Fruit fly (Drosophila melanogaster) whole organism, embryonic: ENCODE results near the gene HIPP1.

ENCODE experiments used
- Atf6 ChIP-seq: fragments of 200-800 bp; sonication (Bioruptor generic); IDR thresholded peaks from 2 replicates; pipeline ENCODE4 v1.3.6; 2022; ENCODE audit warnings: missing biosample characterization, missing genetic modification characterization
- B-H1 ChIP-seq: fragments of 200-800 bp; sonication (Bioruptor generic); IDR thresholded peaks from 3 replicates; pipeline ENCODE4 v1.3.6; 2022; ENCODE audit warnings: missing biosample characterization, missing genetic modification characterization
- BtbVII ChIP-seq: fragments of 200-800 bp; sonication (Bioruptor generic); optimal IDR thresholded peaks from 3 replicates; lab custom pipeline; 2017; ENCODE audit warnings: missing biosample characterization, mild to moderate bottlenecking, missing genetic modification characterization
- CG10267 ChIP-seq: fragments of 200-800 bp; sonication (Bioruptor generic); optimal IDR thresholded peaks from 2 replicates; lab custom pipeline; 2018; ENCODE audit warnings: missing biosample characterization, mild to moderate bottlenecking, missing genetic modification characterization, moderate library complexity
- CG10274 ChIP-seq: fragments of 200-800 bp; sonication (Bioruptor generic); optimal IDR thresholded peaks from 3 replicates; lab custom pipeline; 2017; ENCODE audit warnings: missing biosample characterization, mild to moderate bottlenecking, missing genetic modification characterization
- CG10654 ChIP-seq: fragments of 200-800 bp; sonication (Bioruptor generic); optimal IDR thresholded peaks from 2 replicates; lab custom pipeline; 2016; ENCODE audit warnings: missing biosample characterization, missing genetic modification characterization
- CG10979 ChIP-seq: fragments of 200-800 bp; sonication (Bioruptor generic); optimal IDR thresholded peaks from 2 replicates; lab custom pipeline; 2018; ENCODE audit warnings: missing biosample characterization, mild to moderate bottlenecking, missing genetic modification characterization, moderate library complexity
- CG11695 ChIP-seq: fragments of 200-800 bp; sonication (Bioruptor generic); IDR thresholded peaks from 3 replicates; pipeline ENCODE4 v1.3.6; 2022; ENCODE audit warnings: missing biosample characterization, missing genetic modification characterization
- CG12155 ChIP-seq: fragments of 200-800 bp; sonication (Bioruptor generic); optimal IDR thresholded peaks from 3 replicates; lab custom pipeline; 2016; ENCODE audit warnings: missing biosample characterization, missing genetic modification characterization
- CG13123 ChIP-seq: fragments of 200-800 bp; sonication (Bioruptor generic); optimal IDR thresholded peaks from 2 replicates; lab custom pipeline; 2016; ENCODE audit warnings: missing biosample characterization, missing genetic modification characterization
- CG15696 ChIP-seq: fragments of 200-800 bp; sonication (Bioruptor generic); optimal IDR thresholded peaks from 2 replicates; lab custom pipeline; 2019; ENCODE audit warnings: missing biosample characterization, mild to moderate bottlenecking, missing genetic modification characterization, moderate library complexity
- CG16815 ChIP-seq: fragments of 200-800 bp; sonication (Bioruptor generic); optimal IDR thresholded peaks from 3 replicates; lab custom pipeline; 2017; ENCODE audit warnings: missing biosample characterization, mild to moderate bottlenecking, missing genetic modification characterization
- CG2712 ChIP-seq: fragments of 200-800 bp; optimal IDR thresholded peaks from 3 replicates; lab custom pipeline; 2019; ENCODE audit warnings: missing biosample characterization, mild to moderate bottlenecking, missing genetic modification characterization, moderate library complexity
- CG30431 ChIP-seq: fragments of 200-800 bp; sonication (Bioruptor generic); optimal IDR thresholded peaks from 2 replicates; lab custom pipeline; 2017; ENCODE audit warnings: missing biosample characterization, missing genetic modification characterization
- CG3065 ChIP-seq: fragments of 200-800 bp; sonication (Bioruptor generic); optimal IDR thresholded peaks from 2 replicates; lab custom pipeline; 2016; ENCODE audit warnings: missing biosample characterization, missing genetic modification characterization
- CG31441 ChIP-seq: fragments of 200-800 bp; sonication (Bioruptor generic); IDR thresholded peaks from 2 replicates; pipeline ENCODE4 v1.3.6; 2022; ENCODE audit warnings: missing biosample characterization, missing genetic modification characterization
- CG32767 ChIP-seq: fragments of 200-800 bp; sonication (Bioruptor generic); IDR thresholded peaks from 2 replicates; pipeline ENCODE4 v1.3.6; 2022; ENCODE audit warnings: missing biosample characterization, missing genetic modification characterization
- CG4360 ChIP-seq: fragments of 200-800 bp; sonication (Bioruptor generic); IDR thresholded peaks from 2 replicates; pipeline ENCODE4 v1.3.6; 2022; ENCODE audit warnings: missing biosample characterization, missing genetic modification characterization
- CG7745 ChIP-seq: fragments of 200-800 bp; sonication (Bioruptor generic); optimal IDR thresholded peaks from 2 replicates; lab custom pipeline; 2018; ENCODE audit warnings: missing biosample characterization, mild to moderate bottlenecking, missing genetic modification characterization, moderate library complexity
- CG7786 ChIP-seq: fragments of 200-800 bp; sonication (Bioruptor generic); optimal IDR thresholded peaks from 2 replicates; lab custom pipeline; 2016; ENCODE audit warnings: missing biosample characterization, missing genetic modification characterization
- CG8388 ChIP-seq: fragments of 200-800 bp; sonication (Bioruptor generic); optimal IDR thresholded peaks from 2 replicates; lab custom pipeline; 2019; ENCODE audit warnings: missing biosample characterization, mild to moderate bottlenecking, missing genetic modification characterization, moderate library complexity
- Chrac-16 ChIP-seq: fragments of 200-800 bp; sonication (Bioruptor generic); optimal IDR thresholded peaks from 3 replicates; lab custom pipeline; 2016; ENCODE audit warnings: missing biosample characterization, missing genetic modification characterization
- CrebB ChIP-seq: fragments of 200-800 bp; sonication (Bioruptor generic); optimal IDR thresholded peaks from 3 replicates; lab custom pipeline; 2018; ENCODE audit warnings: missing biosample characterization, mild to moderate bottlenecking, missing genetic modification characterization
- Doc3 ChIP-seq: fragments of 200-800 bp; sonication (Bioruptor generic); IDR thresholded peaks from 3 replicates; pipeline ENCODE4 v1.3.6; 2022; ENCODE audit warnings: missing biosample characterization, missing genetic modification characterization; ENCODE audit not compliant: partially characterized antibody
- Gsc ChIP-seq: fragments of 200-800 bp; sonication (Bioruptor generic); IDR thresholded peaks from 2 replicates; pipeline ENCODE4 v1.3.6; 2022; ENCODE audit warnings: missing biosample characterization, missing genetic modification characterization
- Ssrp ChIP-seq: fragments of 200-800 bp; sonication (Bioruptor generic); optimal IDR thresholded peaks from 2 replicates; lab custom pipeline; 2018; ENCODE audit warnings: missing biosample characterization, mild to moderate bottlenecking, missing genetic modification characterization, moderate library complexity
- TFAM ChIP-seq: fragments of 200-800 bp; sonication (Bioruptor generic); optimal IDR thresholded peaks from 2 replicates; lab custom pipeline; 2017; ENCODE audit warnings: missing biosample characterization, missing genetic modification characterization, inconsistent platforms
- Taf1 ChIP-seq: fragments of 200-800 bp; sonication (Bioruptor generic); IDR thresholded peaks from 2 replicates; pipeline ENCODE4 v1.3.6; 2022; ENCODE audit warnings: missing biosample characterization, missing genetic modification characterization
- ato ChIP-seq: fragments of 200-800 bp; sonication (Bioruptor generic); IDR thresholded peaks from 2 replicates; pipeline ENCODE4 v1.3.6; 2022; ENCODE audit warnings: missing biosample characterization, missing genetic modification characterization; ENCODE audit not compliant: partially characterized antibody
- caup ChIP-seq: fragments of 200-800 bp; sonication (Bioruptor generic); optimal IDR thresholded peaks from 3 replicates; lab custom pipeline; 2017; ENCODE audit warnings: missing biosample characterization, mild to moderate bottlenecking, missing genetic modification characterization, moderate library complexity; ENCODE audit not compliant: severe bottlenecking
- cg ChIP-seq: fragments of 200-800 bp; sonication (Bioruptor generic); optimal IDR thresholded peaks from 3 replicates; lab custom pipeline; 2019; ENCODE audit warnings: missing biosample characterization, mild to moderate bottlenecking, missing genetic modification characterization, moderate library complexity
- da ChIP-seq: fragments of 200-800 bp; sonication (Bioruptor generic); optimal IDR thresholded peaks from 2 replicates; lab custom pipeline; 2016; ENCODE audit warnings: missing biosample characterization, missing genetic modification characterization
- disco-r ChIP-seq: fragments of 200-800 bp; sonication (Bioruptor generic); optimal IDR thresholded peaks from 2 replicates; lab custom pipeline; 2016; ENCODE audit warnings: missing biosample characterization, missing genetic modification characterization
- esg ChIP-seq: fragments of 200-800 bp; sonication (Bioruptor generic); conservative IDR thresholded peaks from 2 replicates; pipeline ENCODE4 v1.3.6; 2022; ENCODE audit warnings: missing biosample characterization, missing genetic modification characterization
- fd102C ChIP-seq: fragments of 200-800 bp; sonication (Bioruptor generic); optimal IDR thresholded peaks from 2 replicates; lab custom pipeline; 2018; ENCODE audit warnings: missing biosample characterization, mild to moderate bottlenecking, missing genetic modification characterization, moderate library complexity
- grau ChIP-seq: fragments of 200-800 bp; optimal IDR thresholded peaks from 3 replicates; lab custom pipeline; 2019; ENCODE audit warnings: missing biosample characterization, mild to moderate bottlenecking, missing genetic modification characterization, moderate library complexity
- gsb-n ChIP-seq: fragments of 200-800 bp; sonication (Bioruptor generic); optimal IDR thresholded peaks from 3 replicates; lab custom pipeline; 2018; ENCODE audit warnings: missing biosample characterization, mild to moderate bottlenecking, missing genetic modification characterization
- hbn ChIP-seq: fragments of 200-800 bp; sonication (Bioruptor generic); IDR thresholded peaks from 2 replicates; pipeline ENCODE4 v1.3.6; 2022; ENCODE audit warnings: missing biosample characterization, missing genetic modification characterization; ENCODE audit not compliant: partially characterized antibody
- hth ChIP-seq: fragments of >200 bp; optimal IDR thresholded peaks from 2 replicates; lab custom pipeline; 2017; ENCODE audit warnings: inconsistent platforms
- lola ChIP-seq, 3 experiments: fragments of >200 bp in 2 of 3; fragments of 200-800 bp in 1 of 3; sonication (Bioruptor generic) in 1 of 3; optimal IDR thresholded peaks; 2 replicates each; lab custom pipeline; 2017 to 2019; ENCODE audit warnings: missing biosample characterization in 3 of 3, missing genetic modification characterization in 3 of 3, mild to moderate bottlenecking in 1 of 3, moderate library complexity in 1 of 3
- nmo ChIP-seq: fragments of 200-800 bp; sonication (Bioruptor generic); optimal IDR thresholded peaks from 2 replicates; lab custom pipeline; 2018; ENCODE audit warnings: missing biosample characterization, mild to moderate bottlenecking, missing genetic modification characterization, moderate library complexity
- phol ChIP-seq: fragments of 200-800 bp; sonication (Bioruptor generic); optimal IDR thresholded peaks from 3 replicates; lab custom pipeline; 2018; ENCODE audit warnings: missing biosample characterization, mild to moderate bottlenecking, missing genetic modification characterization, moderate library complexity
- sens ChIP-seq: fragments of 200-800 bp; sonication (Bioruptor generic); peaks from one replicate; lab custom pipeline; 2016; ENCODE audit warnings: missing biosample characterization, missing genetic modification characterization
- sima ChIP-seq: fragments of 200-800 bp; sonication (Bioruptor generic); optimal IDR thresholded peaks from 2 replicates; lab custom pipeline; 2016; ENCODE audit warnings: missing biosample characterization, missing genetic modification characterization
- sisA ChIP-seq: fragments of 200-800 bp; sonication (Bioruptor generic); IDR thresholded peaks from 2 replicates; pipeline ENCODE4 v1.3.6; 2022; ENCODE audit warnings: missing biosample characterization, missing genetic modification characterization
- so ChIP-seq: fragments of 200-800 bp; sonication (Bioruptor generic); IDR thresholded peaks from 3 replicates; pipeline ENCODE4 v1.3.6; 2022; ENCODE audit warnings: missing biosample characterization, missing genetic modification characterization
- stwl ChIP-seq: fragments of 200-800 bp; sonication (Bioruptor generic); optimal IDR thresholded peaks from 3 replicates; lab custom pipeline; 2018; ENCODE audit warnings: missing biosample characterization, mild to moderate bottlenecking, missing genetic modification characterization, moderate library complexity
- tio ChIP-seq: fragments of 200-800 bp; sonication (Bioruptor generic); optimal IDR thresholded peaks from 2 replicates; lab custom pipeline; 2017; ENCODE audit warnings: missing biosample characterization, missing genetic modification characterization, inconsistent platforms
- toy ChIP-seq: fragments of 200-800 bp; sonication (Bioruptor generic); IDR thresholded peaks from 2 replicates; pipeline ENCODE4 v1.3.6; 2022; ENCODE audit warnings: missing biosample characterization, missing genetic modification characterization
- ttk ChIP-seq: fragments of 200-800 bp; sonication (Bioruptor generic); IDR thresholded peaks from 2 replicates; pipeline ENCODE4 v2.1.2; 2022; ENCODE audit warnings: missing biosample characterization, missing genetic modification characterization
- usp ChIP-seq: fragments of >200 bp; optimal IDR thresholded peaks from 2 replicates; lab custom pipeline; 2017; ENCODE audit warnings: missing biosample characterization, missing genetic modification characterization

HIPP1 gene

dm6 chr3L:20785742-20786427, 23.6 kb upstream of the HIPP1 start, which contains the start of gene Pcif1 (continued):
- TF ChIP-seq CG10267 (tag; lab: Kevin White, UChicago): peak; percentile 59
- TF ChIP-seq CG13123 (GFP tag; lab: Kevin White, UChicago): no peak
- TF ChIP-seq so (GFP tag; lab: Robert Waterston, UW): no peak
- peak; percentile 35 for TF ChIP-seq phol (tag; lab: Kevin White, UChicago)
- no peak for TF ChIP-seq CG31441 (GFP tag; lab: Robert Waterston, UW)
- TF ChIP-seq hbn: peak; percentile 99
- no peak for TF ChIP-seq B-H1 (GFP tag; lab: Robert Waterston, UW)
- TF ChIP-seq Gsc: no peak
- TF ChIP-seq Taf1 (GFP tag; lab: Robert Waterston, UW): no peak
- no peak for TF ChIP-seq usp
- no peak for TF ChIP-seq CG15696 (tag; lab: Kevin White, UChicago)
- TF ChIP-seq sens (GFP tag; lab: Kevin White, UChicago): peak; percentile 67
- TF ChIP-seq CG3065 (GFP tag; lab: Kevin White, UChicago): no peak
- peak; percentile 26 for TF ChIP-seq grau (tag; lab: Kevin White, UChicago)
- TF ChIP-seq toy (GFP tag; lab: Robert Waterston, UW): no peak
- TF ChIP-seq caup (GFP tag; lab: Kevin White, UChicago): peak; percentile 7
- no peak for TF ChIP-seq CG10654 (GFP tag; lab: Kevin White, UChicago)
- TF ChIP-seq hth (lab: Kevin White, UChicago): no peak
- no peak for TF ChIP-seq CG8388 (GFP tag; lab: Kevin White, UChicago)
- TF ChIP-seq CG30431 (GFP tag; lab: Kevin White, UChicago): no peak
- no peak for TF ChIP-seq Ssrp (tag; lab: Kevin White, UChicago)
- no peak for TF ChIP-seq disco-r
- TF ChIP-seq da (GFP tag; lab: Kevin White, UChicago): no peak
- TF ChIP-seq CG7745 (tag; lab: Kevin White, UChicago): no peak
- no peak for TF ChIP-seq gsb-n
- no peak for TF ChIP-seq esg (GFP tag; lab: Robert Waterston, UW)
- no peak for TF ChIP-seq CG7786 (GFP tag; lab: Kevin White, UChicago)
- no peak for TF ChIP-seq lola (GFP tag; optimal IDR thresholded peaks at IDR 0.05; lab: Kevin White, UChicago)
- TF ChIP-seq CG32767: peak; percentile 63
- peak; percentile 98 for TF ChIP-seq Doc3 (GFP tag; lab: Robert Waterston, UW)
- TF ChIP-seq CG16815 (GFP tag; lab: Kevin White, UChicago): no peak
- peak; percentile 6 for TF ChIP-seq CG10979 (tag; lab: Kevin White, UChicago)
- TF ChIP-seq BtbVII (GFP tag; lab: Kevin White, UChicago): no peak
- peak; percentile 39 for TF ChIP-seq CG2712
- peak; percentile 99 for TF ChIP-seq ato (GFP tag; lab: Robert Waterston, UW)
- no peak for TF ChIP-seq CG4360 (GFP tag; lab: Robert Waterston, UW)
- TF ChIP-seq sisA: no peak
- TF ChIP-seq CG12155 (GFP tag; lab: Kevin White, UChicago): no peak
- peak; percentile 62 for TF ChIP-seq stwl (tag; lab: Kevin White, UChicago)
- no peak for TF ChIP-seq CG11695 (GFP tag; lab: Robert Waterston, UW)
- TF ChIP-seq fd102C (GFP tag; lab: Kevin White, UChicago): no peak
- peak; percentile 47 for TF ChIP-seq nmo (GFP tag; lab: Kevin White, UChicago)
- TF ChIP-seq Chrac-16 (GFP tag; lab: Kevin White, UChicago): no peak
- no peak for TF ChIP-seq Atf6 (GFP tag; lab: Robert Waterston, UW)
- no peak for TF ChIP-seq CG10274 (GFP tag; lab: Kevin White, UChicago)
- TF ChIP-seq ttk (GFP tag; lab: Robert Waterston, UW): no peak
- TF ChIP-seq TFAM (GFP tag; lab: Kevin White, UChicago): no peak
- no peak for TF ChIP-seq sima (GFP tag; lab: Kevin White, UChicago)
- peak; percentile 18 for TF ChIP-seq cg (GFP tag; lab: Kevin White, UChicago)
- TF ChIP-seq CrebB (tag; lab: Kevin White, UChicago): no peak
- no peak for TF ChIP-seq tio
